Fruit fly (Drosophila melanogaster) whole organism, pupa: ENCODE data around the gene CG3792.
A peak's percentile ranks its signal among the peaks of the same experiment; 100 is the strongest.

ENCODE experiments used
- CG10348 ChIP-seq: fragments of 200-800 bp; sonication (Bioruptor generic); IDR thresholded peaks from 2 replicates; pipeline ENCODE4 v1.3.6; 2022; ENCODE audit warnings: missing biosample characterization, missing genetic modification characterization
- CG13204 ChIP-seq: fragments of 200-800 bp; sonication (Bioruptor generic); optimal IDR thresholded peaks from 2 replicates; lab custom pipeline; 2018; ENCODE audit warnings: missing biosample characterization, mild to moderate bottlenecking, missing genetic modification characterization, moderate library complexity
- CG14655 ChIP-seq: fragments of 200-800 bp; sonication (Bioruptor generic); optimal IDR thresholded peaks from 3 replicates; lab custom pipeline; 2017; ENCODE audit warnings: mild to moderate bottlenecking, missing biosample characterization, missing genetic modification reagents, missing genetic modification characterization
- CG15710 ChIP-seq: fragments of 200-800 bp; sonication (Bioruptor generic); optimal IDR thresholded peaks from 2 replicates; lab custom pipeline; 2018; ENCODE audit warnings: missing biosample characterization, mild to moderate bottlenecking, missing genetic modification characterization, moderate library complexity
- CG17806 ChIP-seq: fragments of 200-800 bp; sonication (Bioruptor generic); optimal IDR thresholded peaks from 2 replicates; lab custom pipeline; 2018; ENCODE audit warnings: missing biosample characterization, mild to moderate bottlenecking, missing genetic modification characterization, moderate library complexity
- CG32121 ChIP-seq: fragments of 200-800 bp; sonication (Bioruptor generic); IDR thresholded peaks from 2 replicates; pipeline ENCODE4 v1.3.6; 2022; ENCODE audit warnings: missing biosample characterization, missing genetic modification characterization
- CG34367 ChIP-seq: fragments of 200-800 bp; sonication (Bioruptor generic); optimal IDR thresholded peaks from 2 replicates; lab custom pipeline; 2018; ENCODE audit warnings: missing biosample characterization, mild to moderate bottlenecking, missing genetic modification characterization
- CG4496 ChIP-seq: fragments of 200-800 bp; sonication (Bioruptor generic); IDR thresholded peaks from 3 replicates; pipeline ENCODE4 v1.3.6; 2022; ENCODE audit warnings: missing biosample characterization, missing genetic modification characterization
- CG8159 ChIP-seq: fragments of 200-800 bp; sonication (Bioruptor generic); optimal IDR thresholded peaks from 3 replicates; lab custom pipeline; 2018; ENCODE audit warnings: missing biosample characterization, mild to moderate bottlenecking, missing genetic modification characterization, moderate library complexity
- CG8301 ChIP-seq: fragments of 200-800 bp; sonication (Bioruptor generic); optimal IDR thresholded peaks from 2 replicates; lab custom pipeline; 2018; ENCODE audit warnings: missing biosample characterization, mild to moderate bottlenecking, missing genetic modification characterization
- CG9948 ChIP-seq: fragments of 200-800 bp; sonication (Bioruptor generic); optimal IDR thresholded peaks from 2 replicates; lab custom pipeline; 2018; ENCODE audit warnings: missing biosample characterization, mild to moderate bottlenecking, missing genetic modification characterization, moderate library complexity
- D1 ChIP-seq: fragments of 200-800 bp; sonication (Bioruptor generic); optimal IDR thresholded peaks from 2 replicates; lab custom pipeline; 2018; ENCODE audit warnings: missing biosample characterization, mild to moderate bottlenecking, missing genetic modification characterization, moderate library complexity
- EcR ChIP-seq: fragments of 200-800 bp; sonication (Bioruptor generic); optimal IDR thresholded peaks from 3 replicates; lab custom pipeline; 2019; ENCODE audit warnings: missing biosample characterization, missing genetic modification characterization, mild to moderate bottlenecking, moderate library complexity, missing genetic modification reagents
- Ets98B ChIP-seq: fragments of 200-800 bp; sonication (Bioruptor generic); IDR thresholded peaks from 2 replicates; pipeline ENCODE4 v1.3.6; 2022; ENCODE audit warnings: missing biosample characterization, missing genetic modification characterization
- Pif1B ChIP-seq: fragments of 200-800 bp; sonication (Bioruptor generic); optimal IDR thresholded peaks from 3 replicates; lab custom pipeline; 2016; ENCODE audit warnings: missing biosample characterization, missing genetic modification characterization
- Snoo ChIP-seq: fragments of 200-800 bp; sonication (Bioruptor generic); optimal IDR thresholded peaks from 3 replicates; lab custom pipeline; 2017; ENCODE audit warnings: missing biosample characterization, mild to moderate bottlenecking, missing genetic modification characterization, inconsistent platforms
- fd96Ca ChIP-seq: fragments of 200-800 bp; sonication (Bioruptor generic); IDR thresholded peaks from 3 replicates; pipeline ENCODE4 v1.3.6; 2022; ENCODE audit warnings: missing biosample characterization, missing genetic modification characterization
- gl ChIP-seq: fragments of 200-800 bp; sonication (Bioruptor generic); optimal IDR thresholded peaks from 2 replicates; lab custom pipeline; 2018; ENCODE audit warnings: missing biosample characterization, mild to moderate bottlenecking, missing genetic modification characterization
- rn ChIP-seq: fragments of 200-800 bp; sonication (Bioruptor generic); IDR thresholded peaks from 2 replicates; pipeline ENCODE4 v1.3.6; 2022; ENCODE audit warnings: missing biosample characterization, missing genetic modification characterization

CG3792 gene

dm6 chr2L:5010784-5011260 lies 33.7 kb downstream of the CG3792 start, which contains the start of the genes CG31917, Tfb5 and SelT:
CG31917 (minus strand) TSS chr2L:5010834.
Tfb5 (minus strand) TSS chr2L:5010834.
SelT (plus strand) TSS chr2L:5010922.
- TF ChIP-seq CG8159 (tag; lab: Kevin White, UChicago) (peak; percentile 31), Pif1B (GFP tag; lab: Kevin White, UChicago) (no peak), fd96Ca (GFP tag; lab: Robert Waterston, UW) (no peak), CG17806 (peak; percentile 13), EcR (peak; percentile 29), CG15710 (tag; lab: Kevin White, UChicago) (peak; percentile 43), CG8301 (no peak), Ets98B (GFP tag; lab: Robert Waterston, UW) (no peak)

dm6 chr2L:5020479-5020878 lies 43.4 kb downstream of the CG3792 start:
- TF ChIP-seq CG14655 (GFP tag; lab: Kevin White, UChicago) = no peak
- TF ChIP-seq EcR = peak; percentile 20

dm6 chr2L:5022602-5023001 lies 45.5 kb downstream of the CG3792 start:
- no peak for TF ChIP-seq EcR
- TF ChIP-seq CG13204 = no peak
- no peak for TF ChIP-seq CG34367 (tag; lab: Kevin White, UChicago)
- TF ChIP-seq Ets98B (GFP tag; lab: Robert Waterston, UW) = no peak
- TF ChIP-seq rn (GFP tag; lab: Robert Waterston, UW) = no peak
- TF ChIP-seq CG9948 (tag; lab: Kevin White, UChicago) = no peak
- TF ChIP-seq fd96Ca (GFP tag; lab: Robert Waterston, UW) = no peak
- no peak for TF ChIP-seq CG8301
- no peak for TF ChIP-seq gl (tag; lab: Kevin White, UChicago)
- no peak for TF ChIP-seq Snoo (tag; lab: Kevin White, UChicago)
- no peak for TF ChIP-seq CG8159 (tag; lab: Kevin White, UChicago)
- TF ChIP-seq D1 (tag; lab: Kevin White, UChicago) = no peak
- TF ChIP-seq, all 21 proteins: peak for 0

- no peak for TF ChIP-seq CG14655 (GFP tag; lab: Kevin White, UChicago)
- TF ChIP-seq D1 (tag; lab: Kevin White, UChicago) = no peak
- no peak for TF ChIP-seq CG10348
- TF ChIP-seq gl (tag; lab: Kevin White, UChicago) = no peak
- no peak for TF ChIP-seq Snoo (tag; lab: Kevin White, UChicago)
Measured at dm6 chr2L:5025557-5025956, 48.4 kb downstream of the CG3792 start.

dm6 chr2L:5027321-5028069 lies 50.4 kb downstream of the CG3792 start:
- TF ChIP-seq fd96Ca (GFP tag; lab: Robert Waterston, UW) = 0 out of 3 replicates have a peak, but pooled peaks have one; percentile 32
- TF ChIP-seq EcR = no peak
- no peak for TF ChIP-seq CG8301
- no peak for TF ChIP-seq Snoo (tag; lab: Kevin White, UChicago)
- TF ChIP-seq CG32121 = peak; percentile 11; the same call in 1 of the 2 replicates
- TF ChIP-seq, all 21 proteins: peak for 2

dm6 chr2L:5028091-5028490 lies 51.0 kb downstream of the CG3792 start, which contains the start of gene vkg:
vkg (minus strand) TSS chr2L:5028191.
- no peak for TF ChIP-seq Ets98B (GFP tag; lab: Robert Waterston, UW)
- no peak for TF ChIP-seq EcR
- TF ChIP-seq CG4496 (GFP tag; lab: Robert Waterston, UW) = no peak
- no peak for TF ChIP-seq D1 (tag; lab: Kevin White, UChicago)
- TF ChIP-seq CG32121 = no peak
- TF ChIP-seq CG8301 = no peak
- TF ChIP-seq CG8159 (tag; lab: Kevin White, UChicago) = no peak
- no peak for TF ChIP-seq rn (GFP tag; lab: Robert Waterston, UW)
- TF ChIP-seq CG10348 = no peak
- TF ChIP-seq CG9948 (tag; lab: Kevin White, UChicago) = no peak
- TF ChIP-seq CG17806 = no peak
